Fruit fly (Drosophila melanogaster) whole organism, wandering third instar larva: ENCODE results near the gene Nagk.

Experiments
- Abd-B ChIP-seq: fragments of >200 bp; optimal IDR thresholded peaks from 2 replicates; lab custom pipeline; 2017; ENCODE audit warnings: missing biosample characterization, missing genetic modification characterization
- CG32264 ChIP-seq: fragments of 200-800 bp; sonication (Bioruptor generic); optimal IDR thresholded peaks from 2 replicates; lab custom pipeline; 2016; ENCODE audit warnings: missing biosample characterization, missing genetic modification characterization
- CG9705 ChIP-seq: fragments of 200-800 bp; sonication (Bioruptor generic); optimal IDR thresholded peaks from 2 replicates; lab custom pipeline; 2018; ENCODE audit warnings: missing biosample characterization, mild to moderate bottlenecking, missing genetic modification characterization
- CrebA ChIP-seq: fragments of 200-800 bp; sonication (Bioruptor generic); optimal IDR thresholded peaks from 2 replicates; lab custom pipeline; 2016; ENCODE audit warnings: missing biosample characterization, mild to moderate bottlenecking, missing genetic modification characterization, borderline replicate concordance
- Dfd ChIP-seq: fragments of >200 bp; optimal IDR thresholded peaks from 2 replicates; lab custom pipeline; 2017; ENCODE audit warnings: missing biosample characterization, missing genetic modification characterization
- Dif ChIP-seq: fragments of 200-275, 200-300 bp; sonication (Bioruptor generic); optimal IDR thresholded peaks from 2 replicates; lab custom pipeline; 2018; ENCODE audit warnings: missing biosample characterization, missing genetic modification characterization; ENCODE audit not compliant: partially characterized antibody
- GATAd ChIP-seq: sonication (Bioruptor generic); optimal IDR thresholded peaks from 2 replicates; lab custom pipeline; 2016; ENCODE audit warnings: missing biosample characterization, missing genetic modification characterization
- HLH106 ChIP-seq: fragments of 200-800 bp; optimal IDR thresholded peaks from 3 replicates; lab custom pipeline; 2019; ENCODE audit warnings: missing biosample characterization, mild to moderate bottlenecking, missing genetic modification characterization, moderate library complexity
- Hnf4 ChIP-seq: fragments of 200-800 bp; sonication (Bioruptor generic); optimal IDR thresholded peaks from 2 replicates; lab custom pipeline; 2016; ENCODE audit warnings: missing biosample characterization, mild to moderate bottlenecking, missing genetic modification characterization
- Hr78 ChIP-seq: fragments of >200 bp; optimal IDR thresholded peaks from 2 replicates; lab custom pipeline; 2017; ENCODE audit warnings: missing biosample characterization, missing genetic modification characterization
- Hr83 ChIP-seq: fragments of 200-300 bp; sonication (Bioruptor generic); optimal IDR thresholded peaks from 2 replicates; lab custom pipeline; 2016; ENCODE audit warnings: missing biosample characterization, mild to moderate bottlenecking, missing genetic modification characterization, moderate library complexity; ENCODE audit not compliant: poor library complexity, severe bottlenecking
- Jra ChIP-seq: sonication (Bioruptor generic); optimal IDR thresholded peaks from 2 replicates; lab custom pipeline; 2016; ENCODE audit warnings: missing biosample characterization, missing genetic modification characterization
- Mio ChIP-seq: sonication (Bioruptor generic); optimal IDR thresholded peaks from 2 replicates; lab custom pipeline; 2016; ENCODE audit warnings: missing biosample characterization, missing genetic modification characterization
- Myc ChIP-seq: fragments of >200 bp; optimal IDR thresholded peaks from 2 replicates; lab custom pipeline; 2017
- N ChIP-seq: fragments of >200 bp; optimal IDR thresholded peaks from 2 replicates; lab custom pipeline; 2018; ENCODE audit warnings: missing biosample characterization, missing external identifiers, missing genetic modification characterization
- OdsH ChIP-seq: fragments of 200-800 bp; sonication (Bioruptor generic); optimal IDR thresholded peaks from 2 replicates; lab custom pipeline; 2016; ENCODE audit warnings: missing biosample characterization, mild to moderate bottlenecking, missing genetic modification characterization
- Rel ChIP-seq, 2 experiments: fragments of 200-800 bp; sonication (Bioruptor generic) in 1 of 2; optimal IDR thresholded peaks; 2 replicates in 1 of 2; 3 replicates in 1 of 2; lab custom pipeline; 2016 to 2019; ENCODE audit warnings: mild to moderate bottlenecking in 2 of 2, missing biosample characterization in 2 of 2, missing genetic modification characterization in 2 of 2, moderate library complexity in 1 of 2
- Sp1 ChIP-seq: fragments of 200-800 bp; sonication (Bioruptor generic); optimal IDR thresholded peaks from 3 replicates; lab custom pipeline; 2019; ENCODE audit warnings: missing biosample characterization, mild to moderate bottlenecking, missing genetic modification characterization, moderate library complexity
- Vsx2 ChIP-seq: fragments of 200-300, 225-300 bp; sonication (Bioruptor generic); optimal IDR thresholded peaks from 2 replicates; lab custom pipeline; 2018; ENCODE audit warnings: missing biosample characterization, missing genetic modification characterization; ENCODE audit not compliant: partially characterized antibody
- br ChIP-seq: fragments of 200-800 bp; sonication (Bioruptor generic); optimal IDR thresholded peaks from 2 replicates; lab custom pipeline; 2016; ENCODE audit warnings: missing biosample characterization, missing genetic modification characterization
- brk ChIP-seq: fragments of 200-800 bp; sonication (Bioruptor generic); optimal IDR thresholded peaks from 2 replicates; lab custom pipeline; 2016; ENCODE audit warnings: missing biosample characterization, mild to moderate bottlenecking, missing genetic modification characterization
- dl ChIP-seq, 2 experiments: fragments of 175-275, 200-275 bp in 1 of 2; fragments of 200-275 bp in 1 of 2; sonication (Bioruptor generic); optimal IDR thresholded peaks; lab custom pipeline; 2018; ENCODE audit warnings: mild to moderate bottlenecking in 2 of 2, missing biosample characterization in 2 of 2, missing genetic modification characterization in 2 of 2, moderate library complexity in 2 of 2; ENCODE audit not compliant: partially characterized antibody in 2 of 2, insufficient read depth in 1 of 2
- dsf ChIP-seq: sonication (Bioruptor generic); optimal IDR thresholded peaks from 2 replicates; lab custom pipeline; 2016; ENCODE audit warnings: missing biosample characterization, missing genetic modification characterization, borderline replicate concordance
- ey ChIP-seq: fragments of 200-800 bp; sonication (Bioruptor generic); optimal IDR thresholded peaks from 2 replicates; lab custom pipeline; 2016; ENCODE audit warnings: missing biosample characterization, missing genetic modification characterization
- foxo ChIP-seq, 2 experiments: fragments of 200-800 bp; sonication (Bioruptor generic); optimal IDR thresholded peaks; 2 replicates in 1 of 2; 3 replicates in 1 of 2; lab custom pipeline; 2016 to 2017; ENCODE audit warnings: missing biosample characterization in 2 of 2, missing genetic modification characterization in 2 of 2
- fru ChIP-seq: fragments of 200-800 bp; sonication (Bioruptor generic); optimal IDR thresholded peaks from 3 replicates; lab custom pipeline; 2016; ENCODE audit warnings: missing biosample characterization, mild to moderate bottlenecking, missing genetic modification characterization
- h ChIP-seq: fragments of 200-800 bp; sonication (Bioruptor generic); optimal IDR thresholded peaks from 3 replicates; lab custom pipeline; 2016; ENCODE audit warnings: missing biosample characterization, mild to moderate bottlenecking, missing genetic modification characterization
- jim ChIP-seq: fragments of 175-275, 200-325 bp; sonication (Bioruptor generic); optimal IDR thresholded peaks from 2 replicates; lab custom pipeline; 2016; ENCODE audit warnings: missing biosample characterization, mild to moderate bottlenecking, missing genetic modification characterization
- lola ChIP-seq: fragments of >200 bp; optimal IDR thresholded peaks from 2 replicates; lab custom pipeline; 2017; ENCODE audit warnings: missing biosample characterization, missing genetic modification characterization
- pan ChIP-seq: fragments of >200 bp; optimal IDR thresholded peaks from 2 replicates; lab custom pipeline; 2017
- psq ChIP-seq: fragments of 200-800 bp; sonication (Bioruptor generic); optimal IDR thresholded peaks from 3 replicates; lab custom pipeline; 2017; ENCODE audit warnings: missing biosample characterization, mild to moderate bottlenecking, missing genetic modification characterization, moderate library complexity
- rgr ChIP-seq: fragments of 200-800 bp; sonication (Bioruptor generic); optimal IDR thresholded peaks from 3 replicates; lab custom pipeline; 2016; ENCODE audit warnings: missing biosample characterization, mild to moderate bottlenecking, missing genetic modification characterization
- sage ChIP-seq: fragments of 200-800 bp; sonication (Bioruptor generic); optimal IDR thresholded peaks from 2 replicates; lab custom pipeline; 2016; ENCODE audit warnings: missing biosample characterization, mild to moderate bottlenecking, missing genetic modification characterization
- sv ChIP-seq: fragments of 200-800 bp; sonication (Bioruptor generic); optimal IDR thresholded peaks from 3 replicates; lab custom pipeline; 2016; ENCODE audit warnings: missing biosample characterization, missing genetic modification characterization
- tai ChIP-seq: sonication (Bioruptor generic); optimal IDR thresholded peaks from 2 replicates; lab custom pipeline; 2016; ENCODE audit warnings: missing biosample characterization, missing genetic modification characterization
- usp ChIP-seq: fragments of >200 bp; optimal IDR thresholded peaks from 2 replicates; lab custom pipeline; 2017; ENCODE audit warnings: missing biosample characterization, missing genetic modification characterization
- woc ChIP-seq: sonication (Bioruptor generic); optimal IDR thresholded peaks from 2 replicates; lab custom pipeline; 2016; ENCODE audit warnings: missing biosample characterization, mild to moderate bottlenecking, missing genetic modification characterization

The Nagk gene

dm6 chr3R:15363608-15364007 is 20.6 kb upstream of the Nagk start, which contains the start of gene CG6171:
Gene CG6171, minus strand, starts transcription at chr3R:15363857.
- TF ChIP-seq tai (GFP tag; lab: Kevin White, UChicago) (no peak), br (GFP tag; lab: Kevin White, UChicago) (no peak), pan (lab: Kevin White, UChicago) (no peak), ey (GFP tag; lab: Kevin White, UChicago) (no peak), Myc (lab: Kevin White, UChicago) (no peak), CG32264 (GFP tag; lab: Kevin White, UChicago) (no peak), lola (GFP tag; lab: Kevin White, UChicago) (peak; percentile 22), Hr83 (GFP tag; lab: Kevin White, UChicago) (peak; percentile 23), sage (GFP tag; lab: Kevin White, UChicago) (no peak), GATAd (GFP tag; lab: Kevin White, UChicago) (no peak), psq (GFP tag; lab: Kevin White, UChicago) (no peak), Sp1 (GFP tag; lab: Kevin White, UChicago) (no peak), rgr (GFP tag; lab: Kevin White, UChicago) (peak; percentile 36), brk (GFP tag; lab: Kevin White, UChicago) (no peak)

dm6 chr3R:15361490-15361889 is 18.4 kb upstream of the Nagk start, which contains the start of the genes Cog2 and Trax:
Gene Cog2, minus strand, starts transcription at chr3R:15361657.
Gene Trax, plus strand, starts transcription at chr3R:15361692.
- TF ChIP-seq Sp1 (GFP tag; lab: Kevin White, UChicago) (no peak), HLH106 (tag; lab: Kevin White, UChicago) (no peak), Jra (GFP tag; lab: Kevin White, UChicago) (no peak), Hnf4 (GFP tag; lab: Kevin White, UChicago) (no peak), h (GFP tag; lab: Kevin White, UChicago) (no peak), sv (no peak), Dfd (GFP tag; lab: Kevin White, UChicago) (no peak), foxo (GFP tag; optimal IDR thresholded peaks at IDR 0.05; lab: Kevin White, UChicago) (no peak), fru (GFP tag; lab: Kevin White, UChicago) (no peak), dsf (GFP tag; lab: Kevin White, UChicago) (no peak), Hr78 (no peak), rgr (GFP tag; lab: Kevin White, UChicago) (no peak), Rel (GFP tag; optimal IDR thresholded peaks at IDR 0.05; lab: Kevin White, UChicago) (no peak), Rel (tag; optimal IDR thresholded peaks at IDR 0.05; lab: Kevin White, UChicago) (no peak), Dif (no peak), psq (GFP tag; lab: Kevin White, UChicago) (no peak), N (GFP tag; lab: Kevin White, UChicago) (no peak), CG32264 (GFP tag; lab: Kevin White, UChicago) (no peak)

dm6 chr3R:15356645-15357431 is 13.8 kb upstream of the Nagk start, which contains the start of the genes Atg4b and Hibch:
Gene Atg4b, minus strand, starts transcription at chr3R:15356924.
Gene Hibch, plus strand, starts transcription at chr3R:15357229.
- TF ChIP-seq OdsH (GFP tag; lab: Kevin White, UChicago) (peak; percentile 75), usp (GFP tag; lab: Kevin White, UChicago) (no peak), jim (GFP tag; lab: Kevin White, UChicago) (no peak), dsf (GFP tag; lab: Kevin White, UChicago) (no peak), Myc (lab: Kevin White, UChicago) (no peak), foxo (GFP tag; optimal IDR thresholded peaks at IDR 0.05; lab: Kevin White, UChicago) (peak in 1 of 2 experiments; percentile 83), GATAd (GFP tag; lab: Kevin White, UChicago) (no peak), Abd-B (GFP tag; lab: Kevin White, UChicago) (no peak), Jra (GFP tag; lab: Kevin White, UChicago) (no peak), Vsx2 (GFP tag; lab: Kevin White, UChicago) (no peak), Hnf4 (GFP tag; lab: Kevin White, UChicago) (no peak), pan (lab: Kevin White, UChicago) (no peak), Mio (GFP tag; lab: Kevin White, UChicago) (no peak), HLH106 (tag; lab: Kevin White, UChicago) (peak; percentile 93), tai (GFP tag; lab: Kevin White, UChicago) (no peak), woc (GFP tag; lab: Kevin White, UChicago) (no peak), h (GFP tag; lab: Kevin White, UChicago) (peak; percentile 76), CrebA (GFP tag; lab: Kevin White, UChicago) (no peak), ey (GFP tag; lab: Kevin White, UChicago) (peak; percentile 56), brk (GFP tag; lab: Kevin White, UChicago) (no peak), rgr (GFP tag; lab: Kevin White, UChicago) (peak; percentile 80), lola (GFP tag; lab: Kevin White, UChicago) (no peak), dl (GFP tag; optimal IDR thresholded peaks at IDR 0.05; lab: Kevin White, UChicago; ENCODE audit: insufficient read depth in 1 of 2, partially characterized antibody in 2 of 2) (no peak), Hr83 (GFP tag; lab: Kevin White, UChicago) (no peak), Hr78 (no peak), br (GFP tag; lab: Kevin White, UChicago) (peak; percentile 57), sage (GFP tag; lab: Kevin White, UChicago) (no peak), psq (GFP tag; lab: Kevin White, UChicago) (peak; percentile 73), sv (peak; percentile 26), Rel (GFP tag; optimal IDR thresholded peaks at IDR 0.05; lab: Kevin White, UChicago) (no peak), Rel (tag; optimal IDR thresholded peaks at IDR 0.05; lab: Kevin White, UChicago) (peak; percentile 84), Dif (no peak), Sp1 (GFP tag; lab: Kevin White, UChicago) (peak; percentile 84), Dfd (GFP tag; lab: Kevin White, UChicago) (no peak), N (GFP tag; lab: Kevin White, UChicago) (no peak), fru (GFP tag; lab: Kevin White, UChicago) (peak; percentile 89), CG9705 (GFP tag; lab: Kevin White, UChicago) (peak; percentile 82), CG32264 (GFP tag; lab: Kevin White, UChicago) (no peak)
